Fruit fly (Drosophila melanogaster) whole organism, embryonic: Measurements from ENCODE around the gene mRpS10.

ENCODE experiments used
- BEAF-32 ChIP-seq: fragments of 200-800 bp; sonication (Bioruptor generic); optimal IDR thresholded peaks from 3 replicates; lab custom pipeline; 2017; ENCODE audit warnings: missing biosample characterization, missing genetic modification characterization, mild to moderate bottlenecking, moderate library complexity, missing genetic modification reagents
- C15 ChIP-seq: fragments of 200-800 bp; sonication (Bioruptor generic); IDR thresholded peaks from 3 replicates; pipeline ENCODE4 v1.3.6; 2022; ENCODE audit warnings: missing biosample characterization, missing genetic modification characterization
- CG10267 ChIP-seq: fragments of 200-800 bp; sonication (Bioruptor generic); optimal IDR thresholded peaks from 2 replicates; lab custom pipeline; 2018; ENCODE audit warnings: missing biosample characterization, mild to moderate bottlenecking, missing genetic modification characterization, moderate library complexity
- CG10366 ChIP-seq: fragments of 200-800 bp; sonication (Bioruptor generic); IDR thresholded peaks from 2 replicates; pipeline ENCODE4 v1.3.6; 2022; ENCODE audit warnings: missing biosample characterization, missing genetic modification characterization
- CG10979 ChIP-seq: fragments of 200-800 bp; sonication (Bioruptor generic); optimal IDR thresholded peaks from 2 replicates; lab custom pipeline; 2018; ENCODE audit warnings: missing biosample characterization, mild to moderate bottlenecking, missing genetic modification characterization, moderate library complexity
- CG12219 ChIP-seq: fragments of 200-800 bp; sonication (Bioruptor generic); optimal IDR thresholded peaks from 3 replicates; lab custom pipeline; 2018; ENCODE audit warnings: missing biosample characterization, mild to moderate bottlenecking, missing genetic modification characterization
- CG15514 ChIP-seq: fragments of 200-800 bp; sonication (Bioruptor generic); optimal IDR thresholded peaks from 3 replicates; lab custom pipeline; 2017; ENCODE audit warnings: missing biosample characterization, missing genetic modification characterization, mild to moderate bottlenecking, moderate library complexity, missing genetic modification reagents
- CG17361 ChIP-seq: fragments of 200-800 bp; sonication (Bioruptor generic); IDR thresholded peaks from 3 replicates; pipeline ENCODE4 v1.3.6; 2022; ENCODE audit warnings: missing biosample characterization, missing genetic modification characterization
- CG1832 ChIP-seq: fragments of 200-800 bp; sonication (Bioruptor generic); optimal IDR thresholded peaks from 2 replicates; lab custom pipeline; 2017; ENCODE audit warnings: missing biosample characterization, mild to moderate bottlenecking, missing genetic modification characterization, inconsistent platforms
- CG2712 ChIP-seq: fragments of 200-800 bp; optimal IDR thresholded peaks from 3 replicates; lab custom pipeline; 2019; ENCODE audit warnings: missing biosample characterization, mild to moderate bottlenecking, missing genetic modification characterization, moderate library complexity
- CG30020 ChIP-seq: fragments of 200-800 bp; optimal IDR thresholded peaks from 2 replicates; lab custom pipeline; 2019; ENCODE audit warnings: missing biosample characterization, mild to moderate bottlenecking, missing genetic modification characterization, moderate library complexity
- CG32532 ChIP-seq: fragments of 200-800 bp; sonication (Bioruptor generic); IDR thresholded peaks from 2 replicates; pipeline ENCODE4 v1.3.6; 2022; ENCODE audit warnings: missing biosample characterization, missing genetic modification characterization
- CG43689 ChIP-seq: fragments of 200-800 bp; sonication (Bioruptor generic); IDR thresholded peaks from 2 replicates; pipeline ENCODE4 v1.3.6; 2022; ENCODE audit warnings: missing biosample characterization, missing genetic modification characterization
- CG5245 ChIP-seq: fragments of 200-800 bp; sonication (Bioruptor generic); optimal IDR thresholded peaks from 3 replicates; lab custom pipeline; 2016; ENCODE audit warnings: missing biosample characterization, missing genetic modification characterization
- CG6175 ChIP-seq: fragments of 200-800 bp; sonication (Bioruptor generic); IDR thresholded peaks from 3 replicates; pipeline ENCODE4 v1.3.6; 2022; ENCODE audit warnings: missing biosample characterization, missing genetic modification characterization
- CG7357 ChIP-seq: fragments of 200-800 bp; sonication (Bioruptor generic); IDR thresholded peaks from 3 replicates; pipeline ENCODE4 v1.3.6; 2022; ENCODE audit warnings: missing biosample characterization, missing genetic modification characterization
- CG7556 ChIP-seq: fragments of 200-800 bp; sonication (Bioruptor generic); optimal IDR thresholded peaks from 2 replicates; lab custom pipeline; 2017; ENCODE audit warnings: missing biosample characterization, mild to moderate bottlenecking, missing genetic modification characterization
- CG7745 ChIP-seq: fragments of 200-800 bp; sonication (Bioruptor generic); optimal IDR thresholded peaks from 2 replicates; lab custom pipeline; 2018; ENCODE audit warnings: missing biosample characterization, mild to moderate bottlenecking, missing genetic modification characterization, moderate library complexity
- Doc3 ChIP-seq: fragments of 200-800 bp; sonication (Bioruptor generic); IDR thresholded peaks from 3 replicates; pipeline ENCODE4 v1.3.6; 2022; ENCODE audit warnings: missing biosample characterization, missing genetic modification characterization; ENCODE audit not compliant: partially characterized antibody
- ERR ChIP-seq: fragments of 200-800 bp; sonication (Bioruptor generic); optimal IDR thresholded peaks from 2 replicates; lab custom pipeline; 2016; ENCODE audit warnings: missing biosample characterization, missing genetic modification characterization
- Fer2 ChIP-seq: fragments of 200-800 bp; sonication (Bioruptor generic); optimal IDR thresholded peaks from 2 replicates; lab custom pipeline; 2018; ENCODE audit warnings: missing biosample characterization, mild to moderate bottlenecking, missing genetic modification characterization, moderate library complexity
- Fer3 ChIP-seq: fragments of 200-800 bp; sonication (Bioruptor generic); optimal IDR thresholded peaks from 2 replicates; lab custom pipeline; 2018; ENCODE audit warnings: missing biosample characterization, mild to moderate bottlenecking, missing genetic modification characterization, moderate library complexity
- GATAe ChIP-seq: fragments of 200-800 bp; sonication (Bioruptor generic); conservative IDR thresholded peaks from 2 replicates; pipeline ENCODE4 v1.3.6; 2022; ENCODE audit warnings: missing biosample characterization, missing genetic modification characterization
- Hr51 ChIP-seq, 2 experiments: fragments of 200-800 bp; sonication (Bioruptor generic); optimal IDR thresholded peaks; 2 replicates in 1 of 2; 3 replicates in 1 of 2; lab custom pipeline; 2016 to 2018; ENCODE audit warnings: missing biosample characterization in 2 of 2, missing genetic modification characterization in 2 of 2, mild to moderate bottlenecking in 1 of 2, moderate library complexity in 1 of 2
- Hr78 ChIP-seq, 2 experiments: fragments of 200-800 bp in 1 of 2; fragments of >200 bp in 1 of 2; sonication (Bioruptor generic) in 1 of 2; optimal IDR thresholded peaks; 2 replicates each; lab custom pipeline; 2017 to 2019; ENCODE audit warnings: missing biosample characterization in 2 of 2, missing genetic modification characterization in 2 of 2, mild to moderate bottlenecking in 1 of 2, moderate library complexity in 1 of 2
- Meics ChIP-seq: fragments of 200-800 bp; sonication (Bioruptor generic); optimal IDR thresholded peaks from 2 replicates; lab custom pipeline; 2017; ENCODE audit warnings: missing biosample characterization, mild to moderate bottlenecking, missing genetic modification characterization
- PHDP ChIP-seq: fragments of 200-800 bp; sonication (Bioruptor generic); optimal IDR thresholded peaks from 3 replicates; lab custom pipeline; 2018; ENCODE audit warnings: missing biosample characterization, mild to moderate bottlenecking, missing genetic modification characterization, moderate library complexity
- Side ChIP-seq: fragments of 200-800 bp; sonication (Bioruptor generic); optimal IDR thresholded peaks from 2 replicates; lab custom pipeline; 2016; ENCODE audit warnings: missing biosample characterization, missing genetic modification characterization
- Six4 ChIP-seq: fragments of 200-800 bp; sonication (Bioruptor generic); optimal IDR thresholded peaks from 2 replicates; lab custom pipeline; 2016; ENCODE audit warnings: missing biosample characterization, missing genetic modification characterization
- Sox100B ChIP-seq: fragments of 200-800 bp; sonication (Bioruptor generic); optimal IDR thresholded peaks from 3 replicates; lab custom pipeline; 2018; ENCODE audit warnings: missing biosample characterization, mild to moderate bottlenecking, missing genetic modification characterization
- TFAM ChIP-seq: fragments of 200-800 bp; sonication (Bioruptor generic); optimal IDR thresholded peaks from 2 replicates; lab custom pipeline; 2017; ENCODE audit warnings: missing biosample characterization, missing genetic modification characterization, inconsistent platforms
- abd-A ChIP-seq: fragments of 200-800 bp; sonication (Bioruptor generic); optimal IDR thresholded peaks from 3 replicates; lab custom pipeline; 2019; ENCODE audit warnings: missing biosample characterization, mild to moderate bottlenecking, missing genetic modification characterization, moderate library complexity
- cato ChIP-seq: fragments of 200-800 bp; sonication (Bioruptor generic); optimal IDR thresholded peaks from 2 replicates; lab custom pipeline; 2016; ENCODE audit warnings: missing biosample characterization, missing genetic modification characterization, borderline replicate concordance
- crc ChIP-seq: fragments of 200-800 bp; sonication (Bioruptor generic); optimal IDR thresholded peaks from 2 replicates; lab custom pipeline; 2016; ENCODE audit warnings: missing biosample characterization, missing genetic modification characterization
- en ChIP-seq: fragments of 200-800 bp; sonication (Bioruptor generic); optimal IDR thresholded peaks from 2 replicates; lab custom pipeline; 2016; ENCODE audit warnings: missing biosample characterization, missing genetic modification characterization
- ewg ChIP-seq: fragments of 200-800 bp; sonication (Bioruptor generic); optimal IDR thresholded peaks from 3 replicates; lab custom pipeline; 2017; ENCODE audit warnings: mild to moderate bottlenecking, missing biosample characterization, missing genetic modification reagents, missing genetic modification characterization
- fd64A ChIP-seq: fragments of 200-800 bp; sonication (Bioruptor generic); optimal IDR thresholded peaks from 3 replicates; lab custom pipeline; 2018; ENCODE audit warnings: missing biosample characterization, mild to moderate bottlenecking, missing genetic modification characterization
- fu2 ChIP-seq: fragments of 200-800 bp; sonication (Bioruptor generic); optimal IDR thresholded peaks from 2 replicates; lab custom pipeline; 2016; ENCODE audit warnings: missing biosample characterization, missing genetic modification characterization
- luna ChIP-seq: fragments of 200-800 bp; sonication (Bioruptor generic); optimal IDR thresholded peaks from 2 replicates; lab custom pipeline; 2016; ENCODE audit warnings: missing biosample characterization, missing genetic modification characterization
- mirr ChIP-seq: fragments of 200-800 bp; sonication (Bioruptor generic); optimal IDR thresholded peaks from 3 replicates; lab custom pipeline; 2018; ENCODE audit warnings: missing biosample characterization, mild to moderate bottlenecking, missing genetic modification characterization
- mld ChIP-seq: fragments of 200-800 bp; sonication (Bioruptor generic); IDR thresholded peaks from 3 replicates; pipeline ENCODE4 v1.3.6; 2022; ENCODE audit warnings: missing biosample characterization, missing genetic modification characterization; ENCODE audit not compliant: partially characterized antibody
- nom ChIP-seq: fragments of 200-800 bp; sonication (Bioruptor generic); optimal IDR thresholded peaks from 2 replicates; lab custom pipeline; 2017; ENCODE audit warnings: missing biosample characterization, missing genetic modification characterization, mild to moderate bottlenecking, moderate library complexity, missing genetic modification reagents
- row ChIP-seq: fragments of 200-800 bp; sonication (Bioruptor generic); IDR thresholded peaks from 3 replicates; pipeline ENCODE4 v1.3.6; 2022; ENCODE audit warnings: missing biosample characterization, missing genetic modification characterization
- sens-2 ChIP-seq: fragments of 200-800 bp; sonication (Bioruptor generic); IDR thresholded peaks from 2 replicates; pipeline ENCODE4 v1.3.6; 2022; ENCODE audit warnings: missing biosample characterization, missing genetic modification characterization
- sima ChIP-seq: fragments of 200-800 bp; sonication (Bioruptor generic); optimal IDR thresholded peaks from 2 replicates; lab custom pipeline; 2016; ENCODE audit warnings: missing biosample characterization, missing genetic modification characterization
- sisA ChIP-seq: fragments of 200-800 bp; sonication (Bioruptor generic); IDR thresholded peaks from 2 replicates; pipeline ENCODE4 v1.3.6; 2022; ENCODE audit warnings: missing biosample characterization, missing genetic modification characterization
- tin ChIP-seq: fragments of 200-800 bp; sonication (Bioruptor generic); optimal IDR thresholded peaks from 3 replicates; lab custom pipeline; 2016; ENCODE audit warnings: missing biosample characterization, missing genetic modification characterization
- tll ChIP-seq, 2 experiments: fragments of 200-800 bp in 1 of 2; fragments of >200 bp in 1 of 2; sonication (Bioruptor generic) in 1 of 2; optimal IDR thresholded peaks; 2 replicates each; lab custom pipeline; 2017 to 2019; ENCODE audit warnings: missing biosample characterization in 2 of 2, missing genetic modification characterization in 2 of 2, mild to moderate bottlenecking in 1 of 2, moderate library complexity in 1 of 2
- zen2 ChIP-seq: fragments of 200-800 bp; sonication (Bioruptor generic); IDR thresholded peaks from 3 replicates; pipeline ENCODE4 v1.3.6; 2022; ENCODE audit warnings: missing biosample characterization, missing genetic modification characterization; ENCODE audit not compliant: partially characterized antibody

Gene mRpS10

dm6 chr3R:15275158-15275623 is 45.7 kb downstream of the mRpS10 start, which contains the start of the genes Cp190 and CG4338 (continued):
- TF ChIP-seq GATAe: peak; percentile 80
- TF ChIP-seq CG7745 (tag; lab: Kevin White, UChicago): peak; percentile 80
- peak; percentile 98 for TF ChIP-seq CG7556 (GFP tag; lab: Kevin White, UChicago)
- TF ChIP-seq sima: peak; percentile 75
- peak; percentile 98 for TF ChIP-seq CG32532
- TF ChIP-seq nom (GFP tag; lab: Kevin White, UChicago): peak; percentile 95
- peak; percentile 98 for TF ChIP-seq tin (GFP tag; lab: Kevin White, UChicago)
- TF ChIP-seq CG6175 (GFP tag; lab: Robert Waterston, UW): peak; percentile 90
- TF ChIP-seq Hr51 (GFP tag; optimal IDR thresholded peaks at IDR 0.05; lab: Kevin White, UChicago): peak; percentile 94 to 98
- TF ChIP-seq TFAM (GFP tag; lab: Kevin White, UChicago): peak; percentile 86
- peak; percentile 93 for TF ChIP-seq CG5245 (GFP tag; lab: Kevin White, UChicago)
- peak; percentile 98 for TF ChIP-seq Meics (GFP tag; lab: Kevin White, UChicago)
- TF ChIP-seq CG10267 (tag; lab: Kevin White, UChicago): peak; percentile 96
- peak; percentile 98 for TF ChIP-seq Sox100B (GFP tag; lab: Kevin White, UChicago)
- TF ChIP-seq Six4: peak; percentile 98
- no peak; the same call in 2 of the 3 replicates for TF ChIP-seq zen2 (GFP tag; lab: Robert Waterston, UW)
- TF ChIP-seq fd64A: peak; percentile 85
- TF ChIP-seq cato (GFP tag; lab: Kevin White, UChicago): peak; percentile 96
- TF ChIP-seq mld: peak; percentile 45; the same call in 1 of the 3 replicates
- peak; percentile 86 for TF ChIP-seq C15 (GFP tag; lab: Robert Waterston, UW)
- peak; percentile 72 for TF ChIP-seq crc (GFP tag; lab: Kevin White, UChicago)
- TF ChIP-seq CG30020 (tag; lab: Kevin White, UChicago): peak; percentile 93
- peak; percentile 65 for TF ChIP-seq luna (GFP tag; lab: Kevin White, UChicago)
- peak; percentile 99 for TF ChIP-seq CG2712 (tag; lab: Kevin White, UChicago)
- peak; percentile 97 for TF ChIP-seq CG12219 (GFP tag; lab: Kevin White, UChicago)
- peak; percentile 97 for TF ChIP-seq mirr (GFP tag; lab: Kevin White, UChicago)
- peak in 1 of 2 experiments; percentile 92 for TF ChIP-seq Hr78 (GFP tag; optimal IDR thresholded peaks at IDR 0.05; lab: Kevin White, UChicago)
- TF ChIP-seq Doc3: peak; percentile 61; the same call in 2 of the 3 replicates
- TF ChIP-seq CG43689: peak; percentile 85; the same call in 1 of the 2 replicates
- peak; percentile 96 for TF ChIP-seq sisA (GFP tag; lab: Robert Waterston, UW)
- TF ChIP-seq BEAF-32 (GFP tag; lab: Kevin White, UChicago): peak; percentile 93
- peak; percentile 94 for TF ChIP-seq sens-2
- TF ChIP-seq Fer3 (tag; lab: Kevin White, UChicago): peak; percentile 99
- TF ChIP-seq row: peak; percentile 98
- peak; percentile 81 for TF ChIP-seq Side (GFP tag; lab: Kevin White, UChicago)
- peak; percentile 83 to 87 for TF ChIP-seq tll (GFP tag; optimal IDR thresholded peaks at IDR 0.05; lab: Kevin White, UChicago)
- peak; percentile 99 for TF ChIP-seq PHDP (tag; lab: Kevin White, UChicago)
- peak; percentile 91 for TF ChIP-seq CG7357 (GFP tag; lab: Robert Waterston, UW)
- no peak for TF ChIP-seq abd-A (tag; lab: Kevin White, UChicago)
- TF ChIP-seq fu2 (GFP tag; lab: Kevin White, UChicago): peak; percentile 85
- peak; percentile 99 for TF ChIP-seq Fer2 (tag; lab: Kevin White, UChicago)
- TF ChIP-seq CG17361 (GFP tag; lab: Robert Waterston, UW): peak; percentile 99
- peak; percentile 93 for TF ChIP-seq CG15514 (GFP tag; lab: Kevin White, UChicago)
- peak; percentile 94 for TF ChIP-seq ewg (GFP tag; lab: Kevin White, UChicago)
- no peak for TF ChIP-seq CG1832 (GFP tag; lab: Kevin White, UChicago)
- TF ChIP-seq en: peak; percentile 44
- TF ChIP-seq CG10979: peak; percentile 98
- peak; percentile 94 for TF ChIP-seq CG10366 (GFP tag; lab: Robert Waterston, UW)
- peak; percentile 67 for TF ChIP-seq ERR (GFP tag; lab: Kevin White, UChicago)
